Fruit fly (Drosophila melanogaster): ENCODE results near the gene CG46468.

The CG46468 gene

dm6 chr2L:9570673-9571193 lies 5.5 kb upstream of the CG46468 start (continued):
- TF ChIP-seq CG13424 (tag; optimal IDR thresholded peaks at IDR 0.05): peak; percentile 25
- no peak for TF ChIP-seq CG8290 (GFP tag; optimal IDR thresholded peaks at IDR 0.05)
- peak in 1 of 2 experiments; percentile 76 for TF ChIP-seq CG8290 (tag; optimal IDR thresholded peaks at IDR 0.05)
- TF ChIP-seq CG17829 (tag; optimal IDR thresholded peaks at IDR 0.05): no peak
- TF ChIP-seq wor (GFP tag; IDR thresholded peaks at IDR 0.05): no peak
- peak; percentile 29 for TF ChIP-seq CG3281 (GFP tag; optimal IDR thresholded peaks at IDR 0.05)
- peak; percentile 34 for TF ChIP-seq CG11723 (GFP tag; optimal IDR thresholded peaks at IDR 0.05)
- TF ChIP-seq CG4328 (GFP tag; optimal IDR thresholded peaks at IDR 0.05): peak; percentile 32
- peak; percentile 21; the same call in 1 of the 3 replicates for TF ChIP-seq Aef1 (GFP tag; IDR thresholded peaks at IDR 0.05)
- TF ChIP-seq NfI (GFP tag; optimal IDR thresholded peaks at IDR 0.05): no peak
- TF ChIP-seq kni (GFP tag; optimal IDR thresholded peaks at IDR 0.05): peak; percentile 50
- TF ChIP-seq CG18011 (GFP tag; optimal IDR thresholded peaks at IDR 0.05): peak; percentile 94
- peak; percentile 27 for TF ChIP-seq caup (GFP tag; optimal IDR thresholded peaks at IDR 0.05; ENCODE audit: severe bottlenecking)
- no peak for TF ChIP-seq CG11560 (tag; IDR thresholded peaks at IDR 0.05)
- 0 out of 2 replicates have a peak, but pooled peaks have one; percentile 41 for TF ChIP-seq Xrp1 (GFP tag; IDR thresholded peaks at IDR 0.05)
- TF ChIP-seq CG17328 (GFP tag; IDR thresholded peaks at IDR 0.05): no peak
- no peak for TF ChIP-seq pum (GFP tag; optimal IDR thresholded peaks at IDR 0.05)
- no peak for TF ChIP-seq H15 (GFP tag; IDR thresholded peaks at IDR 0.05)
- peak; percentile 11; the same call in 1 of the 4 replicates for TF ChIP-seq chinmo (GFP tag; IDR thresholded peaks at IDR 0.05; ENCODE audit: partially characterized antibody)
- TF ChIP-seq CG6272 (GFP tag; IDR thresholded peaks at IDR 0.05): no peak
- no peak for TF ChIP-seq shn (GFP tag; optimal IDR thresholded peaks at IDR 0.05)
- TF ChIP-seq CG7963 (GFP tag; IDR thresholded peaks at IDR 0.05; ENCODE audit: partially characterized antibody): no peak
- peak; percentile 58 for TF ChIP-seq CG7987 (GFP tag; optimal IDR thresholded peaks at IDR 0.05)
- TF ChIP-seq pan (optimal IDR thresholded peaks at IDR 0.05): no peak
- no peak for TF ChIP-seq pan (GFP tag; optimal IDR thresholded peaks at IDR 0.05 in 1 of 2, IDR thresholded peaks at IDR 0.05 in 1 of 2)
- TF ChIP-seq CG12104 (GFP tag; optimal IDR thresholded peaks at IDR 0.05): peak; percentile 19
- no peak for TF ChIP-seq crc (GFP tag; optimal IDR thresholded peaks at IDR 0.05)
- TF ChIP-seq CG10959 (GFP tag; IDR thresholded peaks at IDR 0.05): no peak
- 0 out of 2 replicates have a peak, but pooled peaks have one; percentile 35 for TF ChIP-seq ara (GFP tag; IDR thresholded peaks at IDR 0.05)
- no peak for TF ChIP-seq da (GFP tag; optimal IDR thresholded peaks at IDR 0.05)
- TF ChIP-seq zen2 (GFP tag; IDR thresholded peaks at IDR 0.05; ENCODE audit: partially characterized antibody): no peak
- TF ChIP-seq CG11398 (GFP tag; optimal IDR thresholded peaks at IDR 0.05): peak; percentile 27
- TF ChIP-seq CG7786 (GFP tag; optimal IDR thresholded peaks at IDR 0.05): no peak
- no peak for TF ChIP-seq Ets65A (GFP tag)
- TF ChIP-seq CG3163 (GFP tag; optimal IDR thresholded peaks at IDR 0.05): no peak
- peak; percentile 41 for TF ChIP-seq CG15011 (GFP tag; optimal IDR thresholded peaks at IDR 0.05)
- TF ChIP-seq CG18619 (GFP tag; optimal IDR thresholded peaks at IDR 0.05): no peak
- no peak for TF ChIP-seq GATAe (GFP tag; conservative IDR thresholded peaks at IDR 0.05)
- TF ChIP-seq trem (tag; optimal IDR thresholded peaks at IDR 0.05): no peak
- TF ChIP-seq org-1 (GFP tag; optimal IDR thresholded peaks at IDR 0.05): no peak
- no peak for TF ChIP-seq CG4404 (GFP tag; IDR thresholded peaks at IDR 0.05)
- TF ChIP-seq CG4730 (GFP tag; IDR thresholded peaks at IDR 0.05): no peak
- no peak for TF ChIP-seq Dref (GFP tag; IDR thresholded peaks at IDR 0.05)
- TF ChIP-seq Bteb2 (GFP tag; optimal IDR thresholded peaks at IDR 0.05): no peak
- TF ChIP-seq Hmr (GFP tag; optimal IDR thresholded peaks at IDR 0.05): peak; percentile 49
- no peak for TF ChIP-seq Optix (GFP tag; IDR thresholded peaks at IDR 0.05)
- no peak for TF ChIP-seq wdn (GFP tag; IDR thresholded peaks at IDR 0.05)
- TF ChIP-seq exex (tag; optimal IDR thresholded peaks at IDR 0.05): no peak
- no peak for TF ChIP-seq gcm2 (GFP tag; optimal IDR thresholded peaks at IDR 0.05)
- no peak for TF ChIP-seq row (GFP tag; IDR thresholded peaks at IDR 0.05)
- no peak for TF ChIP-seq CG7839 (tag; optimal IDR thresholded peaks at IDR 0.05)
- TF ChIP-seq dm (GFP tag; optimal IDR thresholded peaks at IDR 0.05): no peak
